Worm (Caenorhabditis elegans) whole organism, L4/young adult: Measurements from ENCODE around the gene C26F1.3.

ENCODE experiments used
- W03F9.2 ChIP-seq: fragments of 150-350 bp; optimal IDR thresholded peaks from 2 replicates; lab custom pipeline; 2014; ENCODE audit warnings: missing biosample characterization, missing genetic modification characterization
- dao-5 ChIP-seq: sonication (generic microtip); optimal IDR thresholded peaks from 2 replicates; lab custom pipeline; 2016; ENCODE audit warnings: missing genotype, missing genetic modification characterization, moderate library complexity, missing compliant biosample characterization

ce11 chrV:7773647-7774046 is 3.5 kb upstream of the C26F1.3 start:
- TF ChIP-seq dao-5, result no peak
- TF ChIP-seq W03F9.2 (tag; lab: Kevin White, UChicago), result no peak
